Fruit fly (Drosophila melanogaster): ENCODE results near the gene CG8483.

DNA sequence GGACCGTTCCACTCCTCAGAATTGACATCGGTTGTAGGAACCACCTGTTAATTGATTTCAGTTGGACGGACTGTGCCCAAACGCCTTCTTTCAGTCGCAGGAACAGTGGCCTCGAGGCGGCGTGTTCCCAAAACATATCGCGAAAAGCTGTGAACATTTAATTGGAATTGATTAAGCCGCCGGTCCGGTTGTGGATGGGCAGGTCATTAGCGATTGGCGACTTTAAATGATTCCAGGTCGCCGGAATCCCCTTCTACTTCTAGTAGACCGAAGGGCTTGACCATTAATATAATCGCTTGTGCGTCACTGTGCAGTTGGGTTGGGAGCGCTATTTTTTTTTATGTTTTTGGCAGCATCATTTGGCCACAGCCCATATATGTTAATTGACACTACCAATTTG, 7.6 kb upstream of the CG8483 start:
- no peak for TF ChIP-seq psq (optimal IDR thresholded peaks at IDR 0.05)
- no peak for TF ChIP-seq CG8478 (optimal IDR thresholded peaks at IDR 0.05)
- no peak for TF ChIP-seq EcR (GFP tag; optimal IDR thresholded peaks at IDR 0.05)
- no peak for TF ChIP-seq pan (optimal IDR thresholded peaks at IDR 0.05)
- TF ChIP-seq usp (GFP tag; optimal IDR thresholded peaks at IDR 0.05) = no peak
- no peak for TF ChIP-seq Dll (optimal IDR thresholded peaks at IDR 0.05)

All from whole organism.